Fruit fly (Drosophila melanogaster) Kc167 (cell line): Measurements from ENCODE around the gene Sfp96F.

Experiments
- Myc ChIP-seq: fragments of >200 bp; optimal IDR thresholded peaks from 2 replicates; lab custom pipeline; 2017; ENCODE audit warnings: missing external identifiers
- h ChIP-seq: fragments of >200 bp; optimal IDR thresholded peaks from 3 replicates; lab custom pipeline; 2018; ENCODE audit warnings: missing external identifiers
- insv ChIP-seq: fragments of >200 bp; optimal IDR thresholded peaks from 3 replicates; lab custom pipeline; 2018; ENCODE audit warnings: missing external identifiers
- psq ChIP-seq: fragments of >200 bp; optimal IDR thresholded peaks from 2 replicates; lab custom pipeline; 2017; ENCODE audit warnings: missing external identifiers
- ttk ChIP-seq: sonication (Bioruptor generic); optimal IDR thresholded peaks from 2 replicates; lab custom pipeline; 2017; ENCODE audit warnings: missing external identifiers

dm6 chr3R:25811611-25812010 lies 18.4 kb downstream of the Sfp96F start, which contains the start of the genes Acam and CG17770:
- no peak for TF ChIP-seq insv (lab: Kevin White, UChicago)
- TF ChIP-seq Myc, result no peak
- TF ChIP-seq h (lab: Kevin White, UChicago), result no peak
- no peak for TF ChIP-seq psq (lab: Kevin White, UChicago)
- TF ChIP-seq ttk (lab: Kevin White, UChicago), result no peak
